Worm (Caenorhabditis elegans) whole organism, midembryonic: ENCODE data around the gene cdh-12.

Source experiments
- cog-1 ChIP-seq: sonication (generic microtip); optimal IDR thresholded peaks from 2 replicates; lab custom pipeline; 2016; ENCODE audit warnings: missing genetic modification characterization, missing compliant biosample characterization
- flt-1 ChIP-seq: fragments of 200-800 bp; sonication (Bioruptor generic); IDR thresholded peaks from 2 replicates; pipeline ENCODE4 v1.3.6; 2022; ENCODE audit warnings: missing genetic modification characterization, missing compliant biosample characterization
- med-1 ChIP-seq: sonication (generic microtip); optimal IDR thresholded peaks from 2 replicates; lab custom pipeline; 2017; ENCODE audit warnings: missing genetic modification characterization, mild to moderate bottlenecking, missing compliant biosample characterization, antibody characterized with exemption, missing genetic modification reagents; ENCODE audit not compliant: insufficient read depth
- ref-1 ChIP-seq: fragments of 200-800 bp; sonication (Bioruptor generic); conservative IDR thresholded peaks from 2 replicates; pipeline ENCODE4 v1.3.6; 2022; ENCODE audit warnings: missing genetic modification reagents, missing genetic modification characterization, missing compliant biosample characterization
- tab-1 ChIP-seq: fragments of 200-800 bp; sonication (Bioruptor generic); IDR thresholded peaks from 2 replicates; pipeline ENCODE4 v1.3.6; 2022; ENCODE audit warnings: missing genetic modification characterization, missing compliant biosample characterization
- ztf-23 ChIP-seq: fragments of 200-800 bp; sonication (Bioruptor generic); IDR thresholded peaks from 2 replicates; pipeline ENCODE4 v1.3.6; 2022; ENCODE audit warnings: missing genetic modification reagents, missing genetic modification characterization, missing compliant biosample characterization
- ztf-29 ChIP-seq: fragments of 200-800 bp; sonication (Bioruptor generic); IDR thresholded peaks from 2 replicates; pipeline ENCODE4 v1.3.6; 2022; ENCODE audit warnings: missing genetic modification reagents, missing genetic modification characterization, missing compliant biosample characterization

DNA sequence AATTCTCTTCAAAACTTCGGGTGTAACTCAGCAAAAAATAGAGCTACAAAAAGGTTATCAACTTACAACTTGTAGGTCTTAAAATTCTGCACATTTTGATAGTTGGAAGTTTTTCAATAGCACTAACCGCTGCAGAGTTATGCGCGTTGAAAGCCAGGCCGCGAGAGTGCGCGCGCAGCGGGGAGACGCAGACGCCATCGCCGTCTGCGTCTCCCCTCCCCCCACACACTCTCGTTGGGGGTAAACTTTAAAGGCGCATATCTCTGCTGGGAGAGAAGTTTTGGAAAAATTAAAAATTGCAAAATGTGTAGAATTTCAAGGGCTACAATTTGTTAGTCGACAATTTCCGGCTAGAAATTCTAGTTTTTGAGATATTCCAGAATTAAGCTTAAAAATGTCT, 77.7 kb downstream of the cdh-12 start:
- TF ChIP-seq ztf-29 (GFP tag; lab: Robert Waterston, UW) (no peak), ztf-23 (GFP tag; lab: Robert Waterston, UW) (no peak), flt-1 (GFP tag; lab: Robert Waterston, UW) (no peak), med-1 (GFP tag; lab: Kevin White, UChicago) (no peak), ref-1 (GFP tag; lab: Robert Waterston, UW) (no peak), tab-1 (GFP tag; lab: Robert Waterston, UW) (no peak), cog-1 (tag; lab: Kevin White, UChicago) (no peak)
